Worm (Caenorhabditis elegans) whole organism, L4 larva: ENCODE data around the gene M05D6.9.

Source experiments
- F49E8.2 ChIP-seq: sonication (generic microtip); optimal IDR thresholded peaks from 2 replicates; lab custom pipeline; 2016; ENCODE audit warnings: missing compliant biosample characterization, mild to moderate bottlenecking, missing genetic modification characterization, borderline replicate concordance
- T26A8.4 ChIP-seq: fragments of 200-800 bp; sonication (Bioruptor generic); IDR thresholded peaks from 2 replicates; pipeline ENCODE4 v1.3.6; 2022; ENCODE audit warnings: missing genetic modification characterization, missing compliant biosample characterization
- ama-1 ChIP-seq: fragments of 150-350 bp; optimal IDR thresholded peaks from 2 replicates; lab custom pipeline; 2014; ENCODE audit warnings: inconsistent platforms, mixed read lengths
- ceh-62 ChIP-seq: sonication (generic microtip); optimal IDR thresholded peaks from 2 replicates; lab custom pipeline; 2017; ENCODE audit warnings: missing biosample characterization, missing genetic modification characterization
- daf-12 ChIP-seq: fragments of 150-350 bp; optimal IDR thresholded peaks from 2 replicates; lab custom pipeline; 2014; ENCODE audit warnings: missing biosample characterization, missing genetic modification reagents, missing genetic modification characterization
- fkh-10 ChIP-seq: fragments of 150-350 bp; optimal IDR thresholded peaks from 2 replicates; lab custom pipeline; 2014; ENCODE audit warnings: missing biosample characterization, missing genetic modification reagents, missing genetic modification characterization
- lin-15B ChIP-seq: fragments of 150-350 bp; sonication (generic microtip); optimal IDR thresholded peaks from 3 replicates; lab custom pipeline; 2014; ENCODE audit warnings: missing biosample characterization, missing genetic modification characterization
- mdl-1 ChIP-seq, 2 experiments: fragments of 150-350 bp in 1 of 2; sonication (generic microtip) in 1 of 2; optimal IDR thresholded peaks; 2 replicates each; lab custom pipeline; 2014 to 2017; ENCODE audit warnings: missing biosample characterization in 2 of 2, missing genetic modification characterization in 2 of 2
- snpc-4 ChIP-seq: fragments of 150-350 bp; optimal IDR thresholded peaks from 2 replicates; lab custom pipeline; 2014; ENCODE audit warnings: missing biosample characterization, missing genetic modification characterization
- vab-7 ChIP-seq: fragments of 200-800 bp; sonication (Bioruptor generic); IDR thresholded peaks from 2 replicates; pipeline ENCODE4 v1.3.6; 2022; ENCODE audit warnings: missing genetic modification reagents, missing genetic modification characterization, missing compliant biosample characterization
- zag-1 ChIP-seq: fragments of 150-350 bp; optimal IDR thresholded peaks from 2 replicates; lab custom pipeline; 2014; ENCODE audit warnings: missing biosample characterization, missing genetic modification characterization

- TF ChIP-seq T26A8.4: no peak
- TF ChIP-seq vab-7 (GFP tag; lab: Robert Waterston, UW): peak; percentile 3; the same call in 1 of the 2 replicates
- TF ChIP-seq ceh-62 (tag; lab: Kevin White, UChicago): no peak
- no peak for TF ChIP-seq daf-12 (tag; lab: Kevin White, UChicago)
- TF ChIP-seq zag-1 (tag; lab: Kevin White, UChicago): no peak
- TF ChIP-seq fkh-10 (GFP tag; lab: Kevin White, UChicago): no peak
- peak; percentile 14 for TF ChIP-seq ama-1
- no peak for TF ChIP-seq snpc-4 (tag; lab: Kevin White, UChicago)
- TF ChIP-seq F49E8.2 (tag; lab: Kevin White, UChicago): no peak
- no peak for TF ChIP-seq lin-15B
- no peak for TF ChIP-seq mdl-1 (tag; optimal IDR thresholded peaks at IDR 0.05; lab: Kevin White, UChicago)
Observed at ce11 chrII:8481731-8482253, 12.3 kb upstream of the M05D6.9 start, which contains the start of gene M05D6.5.
